Worm (Caenorhabditis elegans): ENCODE results near the gene C17C3.15.

C17C3.15 gene

DNA sequence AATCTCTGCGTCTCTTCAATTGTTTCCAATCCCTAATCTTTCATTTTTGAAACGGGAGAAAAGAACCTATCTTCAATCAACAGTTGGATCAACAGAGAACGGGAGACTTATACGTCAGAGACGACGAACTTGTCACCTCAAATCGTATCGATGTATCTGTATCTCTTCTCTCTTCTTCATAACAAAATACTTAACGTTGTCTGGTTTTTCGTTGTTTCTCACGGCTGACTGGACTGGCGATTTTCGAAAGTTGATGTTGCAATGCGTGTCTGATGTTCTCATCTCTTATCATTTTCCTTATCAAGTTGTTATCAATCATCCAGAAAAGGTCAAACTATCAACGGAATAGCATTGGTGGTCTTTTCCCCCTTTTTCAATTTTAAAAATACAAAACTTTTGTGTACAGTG, 35.1 kb downstream of the C17C3.15 start:
- TF ChIP-seq elt-1 (tag; optimal IDR thresholded peaks at IDR 0.05; ENCODE audit: borderline replicate concordance, insufficient read depth) (no peak), elt-3 (tag; optimal IDR thresholded peaks at IDR 0.05) (peak; percentile 84), nhr-76 (tag; optimal IDR thresholded peaks at IDR 0.05) (no peak), flh-1 (GFP tag; optimal IDR thresholded peaks at IDR 0.05) (no peak), mls-2 (tag; optimal IDR thresholded peaks at IDR 0.05) (no peak), nhr-28 (tag; optimal IDR thresholded peaks at IDR 0.05) (no peak), tbx-8 (GFP tag; optimal IDR thresholded peaks at IDR 0.05) (no peak), ces-1 (GFP tag; optimal IDR thresholded peaks at IDR 0.05) (no peak), cnd-1 (tag; optimal IDR thresholded peaks at IDR 0.05) (no peak), unc-62 (GFP tag; optimal IDR thresholded peaks at IDR 0.05) (peak; percentile 57), ham-2 (GFP tag; optimal IDR thresholded peaks at IDR 0.05) (no peak)

DNA sequence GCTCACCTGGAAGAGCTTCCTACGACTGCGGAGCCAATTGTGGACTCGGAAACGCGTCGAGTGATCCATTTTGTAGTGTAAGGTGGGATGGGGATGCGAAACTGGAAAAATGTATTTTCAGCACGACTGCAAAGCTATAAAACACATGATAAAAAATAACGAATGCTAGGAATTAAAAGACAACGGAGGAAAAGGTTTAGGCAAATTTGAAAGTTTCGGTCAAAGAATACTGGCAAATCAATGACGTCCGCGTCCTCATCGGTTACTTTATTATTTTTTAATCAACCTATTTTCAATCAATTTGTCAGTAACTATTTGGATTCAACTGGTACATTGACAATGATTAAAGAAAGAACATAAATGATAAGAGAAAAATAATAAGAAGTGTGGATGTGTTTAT, 37.3 kb downstream of the C17C3.15 start, which contains the start of gene C17G10.7:
C17G10.7 (minus strand) TSS at position 101 of the 400 bp plus-strand sequence.
- TF ChIP-seq flh-1 (GFP tag; optimal IDR thresholded peaks at IDR 0.05), result no peak

DNA sequence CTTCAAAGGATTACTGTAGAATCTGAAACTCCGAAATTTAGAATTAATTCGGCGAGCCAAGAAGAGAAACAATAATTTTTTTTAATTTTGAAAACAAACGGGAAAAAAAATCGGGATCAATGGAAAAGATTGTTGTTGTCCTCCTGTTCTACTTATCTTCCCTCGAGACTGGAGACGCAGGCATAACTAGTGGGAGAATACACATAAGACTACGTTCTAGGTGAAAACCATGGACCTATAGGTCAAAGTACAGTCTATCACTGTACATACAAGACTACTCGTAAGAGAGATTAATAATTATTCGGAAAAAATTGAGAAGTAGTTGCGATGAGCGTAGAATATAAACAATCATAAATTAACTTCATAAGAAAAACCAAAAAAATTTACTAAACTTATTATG, 48.8 kb downstream of the C17C3.15 start, which contains the start of gene dhs-6:
dhs-6 (minus strand) TSS at position 22 of the 400 bp plus-strand sequence.
- no peak for TF ChIP-seq sem-2 (GFP tag; optimal IDR thresholded peaks at IDR 0.05)
